Fruit fly (Drosophila melanogaster) whole organism, embryonic: Measurements from ENCODE around the gene Root.

Experiments
- ATbp ChIP-seq: fragments of 200-800 bp; sonication (Bioruptor generic); optimal IDR thresholded peaks from 2 replicates; lab custom pipeline; 2017; ENCODE audit warnings: missing biosample characterization, mild to moderate bottlenecking, missing genetic modification characterization, missing genetic modification reagents
- Bdp1 ChIP-seq: fragments of 200-800 bp; sonication (Bioruptor generic); optimal IDR thresholded peaks from 3 replicates; lab custom pipeline; 2016; ENCODE audit warnings: missing biosample characterization, missing genetic modification characterization
- BtbVII ChIP-seq: fragments of 200-800 bp; sonication (Bioruptor generic); optimal IDR thresholded peaks from 3 replicates; lab custom pipeline; 2017; ENCODE audit warnings: missing biosample characterization, mild to moderate bottlenecking, missing genetic modification characterization
- C15 ChIP-seq: fragments of 200-800 bp; sonication (Bioruptor generic); IDR thresholded peaks from 3 replicates; pipeline ENCODE4 v1.3.6; 2022; ENCODE audit warnings: missing biosample characterization, missing genetic modification characterization
- CG11093 ChIP-seq: fragments of 200-800 bp; sonication (Bioruptor generic); IDR thresholded peaks from 3 replicates; pipeline ENCODE4 v1.3.6; 2022; ENCODE audit warnings: missing biosample characterization, missing genetic modification characterization
- CG13123 ChIP-seq: fragments of 200-800 bp; sonication (Bioruptor generic); optimal IDR thresholded peaks from 2 replicates; lab custom pipeline; 2016; ENCODE audit warnings: missing biosample characterization, missing genetic modification characterization
- CG14050 ChIP-seq: fragments of 200-800 bp; sonication (Bioruptor generic); IDR thresholded peaks from 3 replicates; pipeline ENCODE4 v1.3.6; 2022; ENCODE audit warnings: missing biosample characterization, missing genetic modification characterization
- CG15073 ChIP-seq: fragments of 200-800 bp; sonication (Bioruptor generic); optimal IDR thresholded peaks from 2 replicates; lab custom pipeline; 2016; ENCODE audit warnings: missing biosample characterization, missing genetic modification characterization
- CG31224 ChIP-seq: fragments of 200-800 bp; sonication (Bioruptor generic); IDR thresholded peaks from 2 replicates; pipeline ENCODE4 v1.3.6; 2022; ENCODE audit warnings: missing biosample characterization, missing genetic modification characterization
- CG3163 ChIP-seq: fragments of 200-800 bp; sonication (Bioruptor generic); optimal IDR thresholded peaks from 3 replicates; lab custom pipeline; 2016; ENCODE audit warnings: missing biosample characterization, missing genetic modification characterization
- CG33213 ChIP-seq: fragments of 200-800 bp; sonication (Bioruptor generic); optimal IDR thresholded peaks from 3 replicates; lab custom pipeline; 2016; ENCODE audit warnings: missing biosample characterization, missing genetic modification characterization
- CG3407 ChIP-seq: fragments of 200-800 bp; sonication (Bioruptor generic); optimal IDR thresholded peaks from 2 replicates; lab custom pipeline; 2018; ENCODE audit warnings: missing biosample characterization, mild to moderate bottlenecking, missing genetic modification characterization
- CG34224 ChIP-seq: fragments of 200-800 bp; sonication (Bioruptor generic); IDR thresholded peaks from 3 replicates; pipeline ENCODE4 v1.3.6; 2022; ENCODE audit warnings: missing biosample characterization, missing genetic modification characterization; ENCODE audit not compliant: partially characterized antibody
- CG42726 ChIP-seq: fragments of 200-800 bp; sonication (Bioruptor generic); IDR thresholded peaks from 2 replicates; pipeline ENCODE4 v1.3.6; 2022; ENCODE audit warnings: missing biosample characterization, missing genetic modification characterization; ENCODE audit not compliant: partially characterized antibody
- CG4730 ChIP-seq: fragments of 200-800 bp; sonication (Bioruptor generic); IDR thresholded peaks from 2 replicates; pipeline ENCODE4 v1.3.6; 2022; ENCODE audit warnings: missing biosample characterization, missing genetic modification characterization
- CG7745 ChIP-seq: fragments of 200-800 bp; sonication (Bioruptor generic); optimal IDR thresholded peaks from 2 replicates; lab custom pipeline; 2018; ENCODE audit warnings: missing biosample characterization, mild to moderate bottlenecking, missing genetic modification characterization, moderate library complexity
- CG8290 ChIP-seq, 3 experiments: fragments of 200-800 bp; sonication (Bioruptor generic); optimal IDR thresholded peaks; 2 replicates each; lab custom pipeline; 2016 to 2019; ENCODE audit warnings: missing biosample characterization in 3 of 3, missing genetic modification characterization in 3 of 3, mild to moderate bottlenecking in 2 of 3, moderate library complexity in 1 of 3
- CG8359 ChIP-seq: fragments of 200-800 bp; sonication (Bioruptor generic); optimal IDR thresholded peaks from 2 replicates; lab custom pipeline; 2017; ENCODE audit warnings: missing biosample characterization, mild to moderate bottlenecking, missing genetic modification characterization, borderline replicate concordance
- CG9215 ChIP-seq: fragments of 200-800 bp; sonication (Bioruptor generic); IDR thresholded peaks from 2 replicates; pipeline ENCODE4 v1.3.6; 2022; ENCODE audit warnings: missing biosample characterization, missing genetic modification characterization
- CG9609 ChIP-seq: fragments of 200-800 bp; sonication (Bioruptor generic); optimal IDR thresholded peaks from 3 replicates; lab custom pipeline; 2016; ENCODE audit warnings: missing biosample characterization, missing genetic modification characterization
- CG9932 ChIP-seq: fragments of 200-800 bp; sonication (Bioruptor generic); IDR thresholded peaks from 2 replicates; pipeline ENCODE4 v1.3.6; 2022; ENCODE audit warnings: missing biosample characterization, missing genetic modification characterization
- Fer3 ChIP-seq: fragments of 200-800 bp; sonication (Bioruptor generic); optimal IDR thresholded peaks from 2 replicates; lab custom pipeline; 2018; ENCODE audit warnings: missing biosample characterization, mild to moderate bottlenecking, missing genetic modification characterization, moderate library complexity
- GATAe ChIP-seq: fragments of 200-800 bp; sonication (Bioruptor generic); conservative IDR thresholded peaks from 2 replicates; pipeline ENCODE4 v1.3.6; 2022; ENCODE audit warnings: missing biosample characterization, missing genetic modification characterization
- H2.0 ChIP-seq: fragments of 200-800 bp; sonication (Bioruptor generic); IDR thresholded peaks from 2 replicates; pipeline ENCODE4 v1.3.6; 2022; ENCODE audit warnings: missing biosample characterization, missing genetic modification characterization
- HLH4C ChIP-seq: fragments of 200-800 bp; sonication (Bioruptor generic); IDR thresholded peaks from 3 replicates; pipeline ENCODE4 v1.3.6; 2022; ENCODE audit warnings: missing biosample characterization, missing genetic modification characterization; ENCODE audit not compliant: partially characterized antibody
- Kr ChIP-seq: fragments of 200-800 bp; sonication (Bioruptor generic); optimal IDR thresholded peaks from 2 replicates; lab custom pipeline; 2017; ENCODE audit warnings: missing biosample characterization, mild to moderate bottlenecking, missing genetic modification characterization
- NK7.1 ChIP-seq: fragments of 200-800 bp; sonication (Bioruptor generic); optimal IDR thresholded peaks from 3 replicates; lab custom pipeline; 2016; ENCODE audit warnings: missing biosample characterization, missing genetic modification characterization
- Optix ChIP-seq: fragments of 200-800 bp; sonication (Bioruptor generic); IDR thresholded peaks from 3 replicates; pipeline ENCODE4 v1.3.6; 2022; ENCODE audit warnings: missing biosample characterization, missing genetic modification characterization
- Sry-β ChIP-seq: fragments of 200-800 bp; sonication (Bioruptor generic); optimal IDR thresholded peaks from 2 replicates; lab custom pipeline; 2018; ENCODE audit warnings: missing biosample characterization, mild to moderate bottlenecking, missing genetic modification characterization, moderate library complexity
- ap ChIP-seq: fragments of 200-800 bp; sonication (Bioruptor generic); IDR thresholded peaks from 2 replicates; pipeline ENCODE4 v1.3.6; 2022; ENCODE audit warnings: missing biosample characterization, missing genetic modification characterization
- bab2 ChIP-seq: fragments of 200-800 bp; sonication (Bioruptor generic); optimal IDR thresholded peaks from 2 replicates; lab custom pipeline; 2016; ENCODE audit warnings: missing biosample characterization, missing genetic modification characterization
- bsh ChIP-seq, 2 experiments: fragments of 200-800 bp; sonication (Bioruptor generic); optimal IDR thresholded peaks; 2 replicates each; lab custom pipeline; 2017 to 2018; ENCODE audit warnings: mild to moderate bottlenecking in 2 of 2, missing biosample characterization in 2 of 2, missing genetic modification characterization in 2 of 2, moderate library complexity in 1 of 2
- cad ChIP-seq: fragments of >200 bp; optimal IDR thresholded peaks from 2 replicates; lab custom pipeline; 2017; ENCODE audit warnings: missing biosample characterization, missing genetic modification characterization
- disco-r ChIP-seq: fragments of 200-800 bp; sonication (Bioruptor generic); optimal IDR thresholded peaks from 2 replicates; lab custom pipeline; 2016; ENCODE audit warnings: missing biosample characterization, missing genetic modification characterization
- dmrt11E ChIP-seq: fragments of 200-800 bp; sonication (Bioruptor generic); optimal IDR thresholded peaks from 3 replicates; lab custom pipeline; 2018; ENCODE audit warnings: missing biosample characterization, mild to moderate bottlenecking, missing genetic modification characterization, moderate library complexity
- ems ChIP-seq: fragments of 200-800 bp; sonication (Bioruptor generic); optimal IDR thresholded peaks from 3 replicates; lab custom pipeline; 2016; ENCODE audit warnings: missing biosample characterization, missing genetic modification characterization
- fd102C ChIP-seq: fragments of 200-800 bp; sonication (Bioruptor generic); optimal IDR thresholded peaks from 2 replicates; lab custom pipeline; 2018; ENCODE audit warnings: missing biosample characterization, mild to moderate bottlenecking, missing genetic modification characterization, moderate library complexity
- fru ChIP-seq: fragments of >200 bp; optimal IDR thresholded peaks from 2 replicates; lab custom pipeline; 2017
- gcm2 ChIP-seq: fragments of 200-800 bp; sonication (Bioruptor generic); optimal IDR thresholded peaks from 2 replicates; lab custom pipeline; 2016; ENCODE audit warnings: missing biosample characterization, missing genetic modification characterization
- gsb-n ChIP-seq: fragments of 200-800 bp; sonication (Bioruptor generic); optimal IDR thresholded peaks from 3 replicates; lab custom pipeline; 2018; ENCODE audit warnings: missing biosample characterization, mild to moderate bottlenecking, missing genetic modification characterization
- jing ChIP-seq: fragments of 200-800 bp; sonication (Bioruptor generic); optimal IDR thresholded peaks from 2 replicates; lab custom pipeline; 2018; ENCODE audit warnings: missing biosample characterization, mild to moderate bottlenecking, missing genetic modification characterization
- luna ChIP-seq: fragments of 200-800 bp; sonication (Bioruptor generic); optimal IDR thresholded peaks from 2 replicates; lab custom pipeline; 2016; ENCODE audit warnings: missing biosample characterization, missing genetic modification characterization
- pho ChIP-seq: fragments of 200-800 bp; sonication (Bioruptor generic); optimal IDR thresholded peaks from 2 replicates; lab custom pipeline; 2016; ENCODE audit warnings: missing biosample characterization, missing genetic modification characterization
- pum ChIP-seq: fragments of 200-800 bp; sonication (Bioruptor generic); optimal IDR thresholded peaks from 2 replicates; lab custom pipeline; 2016; ENCODE audit warnings: missing biosample characterization, missing genetic modification characterization
- ranshi ChIP-seq: fragments of 200-800 bp; sonication (Bioruptor generic); IDR thresholded peaks from 2 replicates; pipeline ENCODE4 v1.3.6; 2022; ENCODE audit warnings: missing biosample characterization, missing genetic modification characterization
- sim ChIP-seq: fragments of 200-800 bp; sonication (Bioruptor generic); IDR thresholded peaks from 2 replicates; pipeline ENCODE4 v1.3.6; 2022; ENCODE audit warnings: missing biosample characterization, missing genetic modification characterization
- sr ChIP-seq: fragments of 200-800 bp; sonication (Bioruptor generic); IDR thresholded peaks from 3 replicates; pipeline ENCODE4 v1.3.6; 2022; ENCODE audit warnings: missing biosample characterization, missing genetic modification characterization
- wek ChIP-seq: fragments of 200-800 bp; sonication (Bioruptor generic); optimal IDR thresholded peaks from 3 replicates; lab custom pipeline; 2018; ENCODE audit warnings: missing biosample characterization, mild to moderate bottlenecking, missing genetic modification characterization, moderate library complexity
- yki ChIP-seq: fragments of >200 bp; optimal IDR thresholded peaks from 3 replicates; lab custom pipeline; 2018

Root gene

DNA sequence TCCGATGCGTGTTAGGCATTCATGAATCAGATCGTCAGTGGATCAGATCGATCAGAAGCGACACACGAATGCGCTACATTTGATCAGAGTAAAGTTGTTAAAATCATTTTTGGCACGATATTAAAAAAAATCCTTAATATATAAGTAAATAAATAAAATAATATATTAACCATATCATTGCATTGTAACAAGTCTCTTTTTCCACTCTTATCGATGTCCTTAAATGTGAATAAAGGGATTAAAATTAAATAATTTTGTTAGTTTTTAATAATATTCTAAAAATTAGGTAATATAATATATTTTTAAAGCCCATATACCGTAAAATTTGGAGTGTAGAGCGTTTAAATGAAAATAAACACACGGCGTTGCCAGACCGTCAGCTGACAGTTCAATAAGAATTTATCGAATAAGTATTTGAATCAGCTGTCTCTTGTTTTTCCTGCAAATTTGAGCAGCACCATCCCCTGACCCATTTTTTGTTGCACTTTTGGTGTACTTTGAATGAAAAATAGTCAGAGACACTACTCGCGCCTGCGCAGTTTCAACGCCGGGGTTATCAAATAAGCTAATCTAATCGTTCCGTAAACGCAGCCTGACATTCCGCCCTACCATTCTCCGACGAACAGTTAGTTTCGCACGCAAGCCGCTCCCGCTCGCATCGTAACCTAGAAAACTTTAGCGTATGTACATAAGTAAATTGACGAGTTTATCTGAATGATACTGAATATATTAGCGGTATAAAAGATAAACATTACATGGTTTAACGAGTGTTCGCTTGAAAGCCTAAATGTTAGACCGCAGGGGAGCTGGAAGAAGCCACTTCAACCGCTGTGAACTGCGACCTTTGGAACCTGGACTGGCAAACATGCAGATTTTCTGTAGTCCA lies 39.1 kb downstream of the Root start, which contains the start of the genes p38a and CG6178 (continued):
- TF ChIP-seq CG9609 (GFP tag; lab: Kevin White, UChicago), result peak; percentile 64
- TF ChIP-seq sr, result peak; percentile 68; the same call in 2 of the 3 replicates
- peak; percentile 52 for TF ChIP-seq fd102C (GFP tag; lab: Kevin White, UChicago)
- TF ChIP-seq CG42726 (GFP tag; lab: Robert Waterston, UW), result no peak
- peak; percentile 89 for TF ChIP-seq sim (GFP tag; lab: Robert Waterston, UW)
- peak; percentile 35 for TF ChIP-seq CG7745 (tag; lab: Kevin White, UChicago)
- no peak for TF ChIP-seq cad (GFP tag; lab: Kevin White, UChicago)
- TF ChIP-seq ATbp (GFP tag; lab: Kevin White, UChicago), result peak; percentile 93
- peak; percentile 94 to 97 for TF ChIP-seq bsh (GFP tag; optimal IDR thresholded peaks at IDR 0.05; lab: Kevin White, UChicago)
- peak; percentile 14 for TF ChIP-seq CG3163 (GFP tag; lab: Kevin White, UChicago)
- TF ChIP-seq HLH4C, result no peak
- TF ChIP-seq jing (GFP tag; lab: Kevin White, UChicago), result peak; percentile 82
- peak; percentile 80 for TF ChIP-seq CG13123 (GFP tag; lab: Kevin White, UChicago)
- no peak for TF ChIP-seq Kr (GFP tag; lab: Kevin White, UChicago)
- peak; percentile 89 for TF ChIP-seq GATAe (GFP tag; lab: Robert Waterston, UW)
- TF ChIP-seq C15 (GFP tag; lab: Robert Waterston, UW), result peak; percentile 95
- peak; percentile 36 for TF ChIP-seq ems (GFP tag; lab: Kevin White, UChicago)
- peak; percentile 50 for TF ChIP-seq CG8290 (GFP tag; optimal IDR thresholded peaks at IDR 0.05; lab: Kevin White, UChicago)
- no peak for TF ChIP-seq CG8290 (tag; optimal IDR thresholded peaks at IDR 0.05; lab: Kevin White, UChicago)
- TF ChIP-seq CG3407 (GFP tag; lab: Kevin White, UChicago), result peak; percentile 90
- TF ChIP-seq fru, result no peak
- TF ChIP-seq CG9932 (GFP tag; lab: Robert Waterston, UW), result peak; percentile 97
- TF ChIP-seq Sry-β (GFP tag; lab: Kevin White, UChicago), result peak; percentile 54
- peak; percentile 94 for TF ChIP-seq CG11093 (GFP tag; lab: Robert Waterston, UW)
- peak; percentile 14 for TF ChIP-seq CG33213 (GFP tag; lab: Kevin White, UChicago)
- TF ChIP-seq dmrt11E (tag; lab: Kevin White, UChicago), result peak; percentile 95
- peak; percentile 33 for TF ChIP-seq Bdp1
- TF ChIP-seq NK7.1, result no peak
- TF ChIP-seq CG15073 (GFP tag; lab: Kevin White, UChicago), result peak; percentile 61
- peak; percentile 90 for TF ChIP-seq Optix (GFP tag; lab: Robert Waterston, UW)
- peak; percentile 96 for TF ChIP-seq CG14050 (GFP tag; lab: Robert Waterston, UW)
- peak; percentile 96 for TF ChIP-seq gsb-n (tag; lab: Kevin White, UChicago)
- TF ChIP-seq CG8359 (GFP tag; lab: Kevin White, UChicago), result peak; percentile 87
- TF ChIP-seq yki, result no peak
- TF ChIP-seq CG31224 (GFP tag; lab: Robert Waterston, UW), result peak; percentile 93
- peak; percentile 96 for TF ChIP-seq CG9215 (GFP tag; lab: Robert Waterston, UW)
- TF ChIP-seq wek (GFP tag; lab: Kevin White, UChicago), result peak; percentile 56
- TF ChIP-seq ranshi (GFP tag; lab: Robert Waterston, UW), result peak; percentile 97
- peak; percentile 96 for TF ChIP-seq CG4730
- peak; percentile 69 for TF ChIP-seq bab2 (GFP tag; lab: Kevin White, UChicago)
- peak; percentile 98 for TF ChIP-seq Fer3 (tag; lab: Kevin White, UChicago)
- peak; percentile 96 for TF ChIP-seq BtbVII
- TF ChIP-seq H2.0 (GFP tag; lab: Robert Waterston, UW), result peak; percentile 94
- TF ChIP-seq disco-r (GFP tag; lab: Kevin White, UChicago), result no peak
- peak; percentile 55 for TF ChIP-seq pho (GFP tag; lab: Kevin White, UChicago)
- peak; percentile 95 for TF ChIP-seq ap (GFP tag; lab: Robert Waterston, UW)
- 0 out of 3 replicates have a peak, but pooled peaks have one; percentile 25 for TF ChIP-seq CG34224
- no peak for TF ChIP-seq luna
- TF ChIP-seq pum, result peak; percentile 35
- TF ChIP-seq gcm2, result no peak
